Worm (Caenorhabditis elegans) whole organism, late embryonic: ENCODE measurements around the gene vars-1.

Experiments used
- C08G9.2 ChIP-seq: sonication (generic microtip); optimal IDR thresholded peaks from 2 replicates; lab custom pipeline; 2016; ENCODE audit warnings: mild to moderate bottlenecking, missing genetic modification characterization, moderate library complexity, missing compliant biosample characterization
- ahr-1 ChIP-seq: sonication (generic microtip); optimal IDR thresholded peaks from 2 replicates; lab custom pipeline; 2016; ENCODE audit warnings: missing genetic modification characterization, missing compliant biosample characterization
- dmd-4 ChIP-seq: sonication (generic microtip); optimal IDR thresholded peaks from 2 replicates; lab custom pipeline; 2016; ENCODE audit warnings: borderline replicate concordance, missing genetic modification characterization, missing compliant biosample characterization
- hlh-13 ChIP-seq: fragments of 200-800 bp; sonication (Bioruptor generic); optimal IDR thresholded peaks from 2 replicates; lab custom pipeline; 2018; ENCODE audit warnings: mild to moderate bottlenecking, missing genetic modification characterization, missing compliant biosample characterization
- hlh-30 ChIP-seq: sonication (generic microtip); optimal IDR thresholded peaks from 2 replicates; lab custom pipeline; 2017; ENCODE audit warnings: antibody characterized with exemption, missing genetic modification characterization, missing compliant biosample characterization; ENCODE audit not compliant: insufficient read depth
- hlh-8 ChIP-seq: sonication (generic microtip); optimal IDR thresholded peaks from 2 replicates; lab custom pipeline; 2016; ENCODE audit warnings: missing genotype, missing genetic modification characterization, missing compliant biosample characterization
- npax-4 ChIP-seq: sonication (generic microtip); optimal IDR thresholded peaks from 2 replicates; lab custom pipeline; 2016; ENCODE audit warnings: missing genetic modification characterization, missing compliant biosample characterization
- pag-3 ChIP-seq: sonication (generic microtip); optimal IDR thresholded peaks from 2 replicates; lab custom pipeline; 2016; ENCODE audit warnings: missing compliant biosample characterization, missing genetic modification characterization, borderline replicate concordance
- pat-9 ChIP-seq: fragments of 200-800 bp; sonication (Bioruptor generic); optimal IDR thresholded peaks from 2 replicates; lab custom pipeline; 2018; ENCODE audit warnings: mild to moderate bottlenecking, missing genetic modification characterization, moderate library complexity, missing compliant biosample characterization
- pax-1 ChIP-seq: fragments of 150-350 bp; optimal IDR thresholded peaks from 2 replicates; lab custom pipeline; 2014; ENCODE audit warnings: missing biosample characterization, missing genetic modification characterization
- pha-4 ChIP-seq: fragments of 150-350 bp; optimal IDR thresholded peaks from 2 replicates; lab custom pipeline; 2018; ENCODE audit warnings: missing biosample characterization, missing genetic modification reagents, missing genetic modification characterization
- unc-86 ChIP-seq: sonication (generic microtip); optimal IDR thresholded peaks from 2 replicates; lab custom pipeline; 2016; ENCODE audit warnings: missing genetic modification characterization, missing compliant biosample characterization
- zip-5 ChIP-seq: sonication (generic microtip); optimal IDR thresholded peaks from 2 replicates; lab custom pipeline; 2016; ENCODE audit warnings: missing genetic modification characterization, missing compliant biosample characterization

DNA sequence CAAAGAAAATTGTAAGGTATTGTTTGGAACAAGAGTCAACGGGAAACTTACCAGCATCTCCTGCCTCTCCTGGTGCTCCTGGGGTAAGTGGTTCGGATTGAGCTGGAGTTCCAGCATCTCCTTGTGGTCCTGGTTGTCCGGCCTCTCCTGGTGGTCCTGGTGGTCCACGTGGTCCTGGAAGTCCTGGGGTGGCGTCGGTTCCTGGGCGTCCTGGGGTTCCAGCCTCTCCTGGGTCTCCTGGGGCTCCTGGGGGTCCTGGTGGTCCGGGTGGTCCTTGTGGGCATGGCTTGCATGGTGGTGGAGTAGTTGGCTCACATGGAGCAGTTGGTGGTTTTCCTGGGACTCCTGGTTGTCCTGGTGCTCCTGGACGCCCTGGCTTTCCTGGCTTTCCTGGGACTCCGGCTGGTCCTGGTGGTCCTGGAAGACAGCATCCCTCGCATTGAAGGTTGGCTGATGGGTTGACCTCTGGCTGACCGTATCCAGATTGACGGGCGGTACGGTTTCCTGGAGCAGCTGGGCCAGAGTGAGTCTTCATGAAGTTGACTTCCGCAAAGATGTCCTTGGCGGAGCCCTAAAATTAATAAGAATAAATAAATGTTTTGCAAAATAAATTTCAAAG, 19.0 kb downstream of the vars-1 start:
- TF ChIP-seq C08G9.2 (tag; lab: Kevin White, UChicago) = no peak
- no peak for TF ChIP-seq pag-3
- TF ChIP-seq hlh-8 (tag; lab: Kevin White, UChicago) = no peak
- TF ChIP-seq ahr-1 (tag; lab: Kevin White, UChicago) = no peak
- no peak for TF ChIP-seq zip-5
- no peak for TF ChIP-seq pax-1
- peak; percentile 14 for TF ChIP-seq dmd-4 (tag; lab: Kevin White, UChicago)
- TF ChIP-seq npax-4 (tag; lab: Kevin White, UChicago) = no peak
- TF ChIP-seq hlh-13 (GFP tag; lab: Kevin White, UChicago) = no peak
- TF ChIP-seq pha-4 (tag; lab: Kevin White, UChicago) = no peak
- TF ChIP-seq pat-9 (tag; lab: Kevin White, UChicago) = no peak
- TF ChIP-seq hlh-30 (tag; lab: Kevin White, UChicago) = no peak
- TF ChIP-seq unc-86 (tag; lab: Kevin White, UChicago) = no peak
